Worm (Caenorhabditis elegans) whole organism, late embryonic: ENCODE data around the gene F17H10.4.

ENCODE experiments used
- C08G9.2 ChIP-seq: sonication (generic microtip); optimal IDR thresholded peaks from 2 replicates; lab custom pipeline; 2016; ENCODE audit warnings: mild to moderate bottlenecking, missing genetic modification characterization, moderate library complexity, missing compliant biosample characterization
- F13H6.1 ChIP-seq: sonication (generic microtip); optimal IDR thresholded peaks from 2 replicates; lab custom pipeline; 2016; ENCODE audit warnings: missing genetic modification characterization, missing compliant biosample characterization
- T23F11.4 ChIP-seq: fragments of 200-800 bp; sonication (Bioruptor generic); optimal IDR thresholded peaks from 2 replicates; lab custom pipeline; 2018; ENCODE audit warnings: mild to moderate bottlenecking, missing genetic modification characterization, missing compliant biosample characterization
- Y22D7AL.16 ChIP-seq: sonication (generic microtip); optimal IDR thresholded peaks from 2 replicates; lab custom pipeline; 2016; ENCODE audit warnings: missing genetic modification characterization, missing compliant biosample characterization
- ahr-1 ChIP-seq: sonication (generic microtip); optimal IDR thresholded peaks from 2 replicates; lab custom pipeline; 2016; ENCODE audit warnings: missing genetic modification characterization, missing compliant biosample characterization
- ama-1 ChIP-seq: fragments of 150-350 bp; optimal IDR thresholded peaks from 2 replicates; lab custom pipeline; 2014
- ceh-14 ChIP-seq: sonication (generic microtip); optimal IDR thresholded peaks from 2 replicates; lab custom pipeline; 2016; ENCODE audit warnings: missing genotype, missing genetic modification characterization, missing compliant biosample characterization
- ceh-18 ChIP-seq: sonication (generic microtip); optimal IDR thresholded peaks from 2 replicates; lab custom pipeline; 2016; ENCODE audit warnings: missing genetic modification characterization, missing compliant biosample characterization
- ceh-19 ChIP-seq: fragments of 200-800 bp; sonication (Bioruptor generic); optimal IDR thresholded peaks from 2 replicates; lab custom pipeline; 2018; ENCODE audit warnings: mild to moderate bottlenecking, missing genetic modification characterization, missing compliant biosample characterization
- ceh-45 ChIP-seq: fragments of 200-800 bp; sonication (Bioruptor generic); IDR thresholded peaks from 2 replicates; pipeline ENCODE4 v1.3.6; 2022; ENCODE audit warnings: missing genetic modification reagents, missing genetic modification characterization, missing compliant biosample characterization
- ceh-6 ChIP-seq: fragments of 200-800 bp; sonication (Bioruptor generic); optimal IDR thresholded peaks from 2 replicates; lab custom pipeline; 2018; ENCODE audit warnings: mild to moderate bottlenecking, missing genetic modification characterization, missing compliant biosample characterization
- che-1 ChIP-seq: sonication (generic microtip); optimal IDR thresholded peaks from 2 replicates; lab custom pipeline; 2016; ENCODE audit warnings: mild to moderate bottlenecking, missing genetic modification characterization, missing compliant biosample characterization
- dmd-4 ChIP-seq: sonication (generic microtip); optimal IDR thresholded peaks from 2 replicates; lab custom pipeline; 2016; ENCODE audit warnings: borderline replicate concordance, missing genetic modification characterization, missing compliant biosample characterization
- elt-4 ChIP-seq: sonication (generic microtip); optimal IDR thresholded peaks from 2 replicates; lab custom pipeline; 2016; ENCODE audit warnings: missing genetic modification characterization, missing compliant biosample characterization
- ets-4 ChIP-seq: sonication (generic microtip); optimal IDR thresholded peaks from 2 replicates; lab custom pipeline; 2016; ENCODE audit warnings: missing genetic modification characterization, missing compliant biosample characterization
- eyg-1 ChIP-seq: sonication (generic microtip); optimal IDR thresholded peaks from 2 replicates; lab custom pipeline; 2016; ENCODE audit warnings: missing genotype, missing genetic modification characterization, missing compliant biosample characterization
- fkh-10 ChIP-seq: fragments of 150-350 bp; optimal IDR thresholded peaks from 2 replicates; lab custom pipeline; 2014; ENCODE audit warnings: missing biosample characterization, missing genetic modification reagents, missing genetic modification characterization
- fkh-6 ChIP-seq: sonication (generic microtip); optimal IDR thresholded peaks from 2 replicates; lab custom pipeline; 2016; ENCODE audit warnings: missing genetic modification characterization, missing compliant biosample characterization
- gmeb-2 ChIP-seq: sonication (generic microtip); optimal IDR thresholded peaks from 2 replicates; lab custom pipeline; 2016; ENCODE audit warnings: missing genetic modification characterization, inconsistent platforms, missing compliant biosample characterization
- hlh-13 ChIP-seq: fragments of 200-800 bp; sonication (Bioruptor generic); optimal IDR thresholded peaks from 2 replicates; lab custom pipeline; 2018; ENCODE audit warnings: mild to moderate bottlenecking, missing genetic modification characterization, missing compliant biosample characterization
- hlh-15 ChIP-seq: sonication (generic microtip); optimal IDR thresholded peaks from 2 replicates; lab custom pipeline; 2016; ENCODE audit warnings: missing genetic modification characterization, missing compliant biosample characterization
- hlh-30 ChIP-seq: sonication (generic microtip); optimal IDR thresholded peaks from 2 replicates; lab custom pipeline; 2017; ENCODE audit warnings: antibody characterized with exemption, missing genetic modification characterization, missing compliant biosample characterization; ENCODE audit not compliant: insufficient read depth
- lim-6 ChIP-seq: sonication (generic microtip); optimal IDR thresholded peaks from 2 replicates; lab custom pipeline; 2016; ENCODE audit warnings: missing genetic modification characterization, missing compliant biosample characterization
- lin-11 ChIP-seq: fragments of 200-800 bp; sonication (Bioruptor generic); optimal IDR thresholded peaks from 2 replicates; lab custom pipeline; 2018; ENCODE audit warnings: mild to moderate bottlenecking, missing genetic modification characterization, missing compliant biosample characterization
- madf-2 ChIP-seq: sonication (generic microtip); optimal IDR thresholded peaks from 2 replicates; lab custom pipeline; 2017; ENCODE audit warnings: missing genetic modification characterization, missing compliant biosample characterization
- mec-3 ChIP-seq: sonication (generic microtip); optimal IDR thresholded peaks from 2 replicates; lab custom pipeline; 2016; ENCODE audit warnings: borderline replicate concordance, missing genetic modification characterization, missing compliant biosample characterization
- nfya-1 ChIP-seq: sonication (generic microtip); optimal IDR thresholded peaks from 2 replicates; lab custom pipeline; 2017; ENCODE audit warnings: missing genetic modification characterization, mild to moderate bottlenecking, missing compliant biosample characterization, antibody characterized with exemption, moderate library complexity
- nhr-11 ChIP-seq: fragments of 150-350 bp; optimal IDR thresholded peaks from 2 replicates; lab custom pipeline; 2014; ENCODE audit warnings: missing biosample characterization, missing genetic modification characterization
- odd-2 ChIP-seq: sonication (generic microtip); optimal IDR thresholded peaks from 2 replicates; lab custom pipeline; 2017; ENCODE audit warnings: antibody characterized with exemption, mild to moderate bottlenecking, missing genetic modification characterization, missing compliant biosample characterization
- pha-2 ChIP-seq: sonication (generic microtip); optimal IDR thresholded peaks from 2 replicates; lab custom pipeline; 2017; ENCODE audit warnings: mild to moderate bottlenecking, missing genetic modification characterization, missing compliant biosample characterization
- rnt-1 ChIP-seq: sonication (generic microtip); optimal IDR thresholded peaks from 2 replicates; lab custom pipeline; 2016; ENCODE audit warnings: missing genetic modification characterization, missing compliant biosample characterization
- sox-2 ChIP-seq: fragments of 200-800 bp; sonication (Bioruptor generic); IDR thresholded peaks from 2 replicates; pipeline ENCODE4 v1.3.6; 2022; ENCODE audit warnings: missing genetic modification reagents, missing genetic modification characterization, missing compliant biosample characterization
- sox-4 ChIP-seq: sonication (generic microtip); optimal IDR thresholded peaks from 2 replicates; lab custom pipeline; 2017; ENCODE audit warnings: mild to moderate bottlenecking, missing genetic modification characterization, inconsistent platforms, missing compliant biosample characterization
- syd-9 ChIP-seq: sonication (generic microtip); optimal IDR thresholded peaks from 2 replicates; lab custom pipeline; 2016; ENCODE audit warnings: mild to moderate bottlenecking, missing genetic modification characterization, moderate library complexity, missing compliant biosample characterization
- ttx-3 ChIP-seq: sonication (generic microtip); optimal IDR thresholded peaks from 2 replicates; lab custom pipeline; 2016; ENCODE audit warnings: missing genetic modification reagents, missing genetic modification characterization, missing compliant biosample characterization
- unc-3 ChIP-seq, 2 experiments: fragments of 200-800 bp in 1 of 2; sonication (Bioruptor generic) in 1 of 2; sonication (generic microtip) in 1 of 2; conservative IDR thresholded peaks in 1 of 2; optimal IDR thresholded peaks in 1 of 2; 2 replicates each; pipeline versions ENCODE4 v1.3.6 to Lab custom; 2016 to 2022; ENCODE audit warnings: missing compliant biosample characterization in 2 of 2, missing genetic modification characterization in 2 of 2, missing genetic modification reagents in 1 of 2
- unc-42 ChIP-seq: sonication (generic microtip); optimal IDR thresholded peaks from 2 replicates; lab custom pipeline; 2016; ENCODE audit warnings: missing genotype, missing genetic modification characterization, missing compliant biosample characterization
- unc-55 ChIP-seq: sonication (generic microtip); optimal IDR thresholded peaks from 2 replicates; lab custom pipeline; 2017; ENCODE audit warnings: missing biosample characterization, missing genetic modification reagents, missing genetic modification characterization
- zip-5 ChIP-seq: sonication (generic microtip); optimal IDR thresholded peaks from 2 replicates; lab custom pipeline; 2016; ENCODE audit warnings: missing genetic modification characterization, missing compliant biosample characterization

F17H10.4 gene

DNA sequence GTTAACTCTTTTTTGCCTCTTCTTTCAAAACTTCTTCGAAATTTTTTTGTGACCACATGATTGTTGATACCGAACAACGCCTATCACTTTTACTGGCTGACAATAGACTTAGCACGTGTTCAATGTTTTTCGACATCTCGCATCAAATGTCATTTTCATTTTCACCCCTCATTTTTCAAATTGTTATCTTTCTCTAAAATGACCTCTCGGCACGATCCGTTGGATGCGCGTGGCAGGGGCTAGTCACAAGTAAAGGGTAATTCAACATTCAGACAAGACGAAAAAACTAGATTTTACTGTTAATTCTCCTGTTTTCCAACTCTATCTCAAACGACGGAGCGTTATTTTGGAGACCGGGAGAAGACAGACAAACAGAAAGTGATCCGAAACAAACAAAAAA is 12.9 kb downstream of the F17H10.4 start, which contains the start of gene F17H10.2:
Gene F17H10.2 (plus strand): TSS at position 316 of the 400 bp plus-strand sequence.
- TF ChIP-seq hlh-30 (tag; lab: Kevin White, UChicago) (peak; percentile 14), odd-2 (tag; lab: Kevin White, UChicago) (no peak), nfya-1 (tag; lab: Kevin White, UChicago) (no peak)

DNA sequence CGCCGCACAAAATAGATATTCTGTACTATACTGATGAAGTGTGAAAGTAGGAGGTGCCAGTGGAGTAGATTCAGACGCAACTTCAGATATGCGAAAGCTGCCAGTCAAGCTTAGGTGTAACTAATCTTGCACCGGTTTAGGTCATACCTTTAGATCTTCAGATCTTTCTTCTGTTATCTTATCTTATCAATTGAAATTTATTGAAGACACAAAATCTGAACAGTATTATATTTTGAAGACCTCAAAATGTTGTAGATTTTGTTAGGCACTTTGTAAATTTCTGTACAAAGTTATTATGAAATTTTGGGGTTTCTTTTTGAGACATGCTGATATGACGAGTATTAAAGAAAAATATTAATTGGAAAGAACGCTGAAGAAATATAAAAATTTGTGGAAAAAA is 13.7 kb downstream of the F17H10.4 start:
- no peak for TF ChIP-seq gmeb-2 (tag; lab: Kevin White, UChicago)
- no peak for TF ChIP-seq madf-2 (tag; lab: Kevin White, UChicago)
- TF ChIP-seq rnt-1 (tag; lab: Kevin White, UChicago) = no peak
- TF ChIP-seq unc-42 (tag; lab: Kevin White, UChicago) = no peak
- no peak for TF ChIP-seq lin-11

DNA sequence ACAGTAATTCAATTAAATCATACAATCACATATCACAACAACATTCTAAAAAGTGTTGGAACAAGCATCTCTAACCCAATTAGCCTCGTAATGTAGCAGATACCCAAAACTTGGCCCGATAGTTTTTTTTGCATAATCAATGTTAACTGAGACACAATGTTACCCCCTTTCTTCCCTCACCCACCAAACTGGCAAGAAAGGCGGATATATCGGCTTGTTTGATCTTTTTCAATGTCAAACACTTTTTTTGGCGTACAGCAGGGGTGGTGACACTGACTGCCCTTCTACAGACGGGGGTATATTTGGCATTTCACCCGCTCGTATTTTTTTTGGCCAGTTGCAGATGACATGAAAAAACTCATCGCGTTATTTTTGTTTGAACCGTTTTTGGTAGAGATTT is 16.3 kb downstream of the F17H10.4 start:
- TF ChIP-seq sox-4 (tag; lab: Kevin White, UChicago) (no peak), che-1 (no peak), ceh-18 (tag; lab: Kevin White, UChicago) (no peak), Y22D7AL.16 (tag; lab: Kevin White, UChicago) (no peak), dmd-4 (tag; lab: Kevin White, UChicago) (no peak), odd-2 (tag; lab: Kevin White, UChicago) (no peak)

DNA sequence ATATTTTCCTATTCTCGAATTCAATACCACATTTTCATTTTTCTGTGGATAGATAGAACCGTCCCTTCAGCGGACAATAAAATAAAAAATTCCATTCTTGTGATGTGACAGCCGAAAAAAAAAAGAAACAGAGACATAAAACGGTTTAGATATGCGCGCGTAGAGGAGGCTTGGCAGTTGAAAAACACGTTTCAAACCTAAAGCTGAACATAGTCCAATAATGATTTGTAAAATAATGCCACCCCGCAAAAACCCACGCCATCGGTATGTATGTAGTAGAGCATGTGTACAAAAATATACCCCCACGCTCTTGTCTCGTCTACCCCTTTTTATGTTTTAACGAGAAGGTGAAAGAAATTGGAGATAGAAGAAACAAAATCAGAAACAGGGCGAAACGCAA is 17.7 kb downstream of the F17H10.4 start:
- TF ChIP-seq odd-2 (tag; lab: Kevin White, UChicago) (no peak), Y22D7AL.16 (tag; lab: Kevin White, UChicago) (no peak), elt-4 (tag; lab: Kevin White, UChicago) (no peak), ahr-1 (tag; lab: Kevin White, UChicago) (no peak), ceh-45 (GFP tag; lab: Robert Waterston, UW) (no peak), fkh-10 (no peak), C08G9.2 (tag; lab: Kevin White, UChicago) (no peak), T23F11.4 (GFP tag; lab: Kevin White, UChicago) (no peak), lin-11 (no peak), mec-3 (tag; lab: Kevin White, UChicago) (no peak), ceh-6 (no peak), pha-2 (no peak), nhr-11 (tag; lab: Kevin White, UChicago) (no peak), ceh-19 (GFP tag; lab: Kevin White, UChicago) (no peak), ttx-3 (tag; lab: Kevin White, UChicago) (no peak), ama-1 (lab: Kevin White, UChicago) (no peak)

DNA sequence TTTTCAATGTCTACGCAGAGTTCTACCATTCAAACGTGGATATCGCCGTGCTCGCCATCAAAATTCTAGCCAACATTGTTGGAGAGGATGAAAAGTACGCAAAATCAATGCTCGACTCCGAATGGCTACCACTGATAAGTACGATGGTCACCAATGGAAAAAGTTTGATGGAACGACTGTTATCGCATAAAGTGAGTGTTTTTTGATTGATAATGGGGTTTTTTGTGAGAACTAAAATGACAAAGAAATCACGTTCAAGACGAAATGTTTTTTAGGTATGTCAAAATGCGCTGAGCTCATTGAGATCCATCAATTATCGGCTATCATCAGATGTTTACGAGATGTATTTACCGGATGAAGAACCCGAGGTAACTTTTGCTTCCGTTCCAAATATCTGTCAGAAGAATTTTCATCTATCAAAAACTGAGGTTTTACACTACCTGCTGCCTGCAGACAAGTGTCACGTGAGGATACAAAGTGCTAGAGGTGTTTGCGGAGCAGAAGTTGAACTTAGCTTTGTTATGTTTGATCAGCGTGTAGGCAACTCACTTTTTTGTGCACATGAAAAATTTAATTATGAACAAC is 20.1 kb downstream of the F17H10.4 start:
- no peak for TF ChIP-seq ceh-19 (GFP tag; lab: Kevin White, UChicago)
- no peak for TF ChIP-seq odd-2 (tag; lab: Kevin White, UChicago)
- TF ChIP-seq ceh-18 (tag; lab: Kevin White, UChicago) = no peak
- TF ChIP-seq zip-5 (tag; lab: Kevin White, UChicago) = no peak
- no peak for TF ChIP-seq eyg-1 (tag; lab: Kevin White, UChicago)
- TF ChIP-seq F13H6.1 (tag; lab: Kevin White, UChicago) = no peak
- TF ChIP-seq gmeb-2 (tag; lab: Kevin White, UChicago) = no peak
- no peak for TF ChIP-seq sox-2 (GFP tag; lab: Robert Waterston, UW)
- TF ChIP-seq ceh-14 (tag; lab: Kevin White, UChicago) = no peak
- TF ChIP-seq C08G9.2 (tag; lab: Kevin White, UChicago) = no peak

DNA sequence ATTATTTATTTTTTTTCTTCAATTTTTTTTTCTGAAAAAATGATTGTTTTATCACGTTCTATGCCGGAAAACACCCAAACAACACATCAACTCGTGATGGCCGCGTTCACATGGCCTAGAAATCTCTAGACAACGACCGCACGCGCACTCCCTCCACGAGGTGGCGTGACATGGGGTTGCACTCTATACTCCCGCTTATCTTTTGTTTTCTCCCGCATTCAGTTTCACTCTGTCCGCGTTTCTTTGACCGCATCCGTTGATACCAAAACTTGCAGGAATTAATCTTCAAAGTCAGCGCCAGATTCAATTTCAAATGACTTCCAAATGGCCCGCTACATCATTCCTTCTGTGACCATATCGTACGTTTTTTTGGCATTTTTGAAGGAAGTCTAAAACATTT is 21.4 kb downstream of the F17H10.4 start, which contains the start of gene F17H10.1:
Gene F17H10.1 (plus strand): TSS at position 276 of the 400 bp plus-strand sequence.
- no peak for TF ChIP-seq mec-3 (tag; lab: Kevin White, UChicago)
- TF ChIP-seq hlh-13 (GFP tag; lab: Kevin White, UChicago) = no peak
- no peak for TF ChIP-seq unc-3 (GFP tag; conservative IDR thresholded peaks at IDR 0.05; lab: Robert Waterston, UW)
- no peak for TF ChIP-seq unc-3 (tag; optimal IDR thresholded peaks at IDR 0.05; lab: Kevin White, UChicago)
- TF ChIP-seq ttx-3 (tag; lab: Kevin White, UChicago) = no peak
- no peak for TF ChIP-seq odd-2 (tag; lab: Kevin White, UChicago)
- TF ChIP-seq ceh-19 (GFP tag; lab: Kevin White, UChicago) = no peak
- peak; percentile 93 for TF ChIP-seq hlh-30 (tag; lab: Kevin White, UChicago)
- TF ChIP-seq ets-4 (tag; lab: Kevin White, UChicago) = peak; percentile 70
- peak; percentile 19 for TF ChIP-seq unc-55 (GFP tag; lab: Kevin White, UChicago)
- no peak for TF ChIP-seq lim-6 (tag; lab: Kevin White, UChicago)
- TF ChIP-seq rnt-1 (tag; lab: Kevin White, UChicago) = peak; percentile 60
- no peak for TF ChIP-seq ahr-1 (tag; lab: Kevin White, UChicago)
- TF ChIP-seq fkh-6 (tag; lab: Kevin White, UChicago) = no peak
- no peak for TF ChIP-seq nfya-1 (tag; lab: Kevin White, UChicago)
- TF ChIP-seq zip-5 (tag; lab: Kevin White, UChicago) = no peak
- TF ChIP-seq syd-9 (tag; lab: Kevin White, UChicago) = no peak
- TF ChIP-seq C08G9.2 (tag; lab: Kevin White, UChicago) = peak; percentile 53
- TF ChIP-seq fkh-10 = no peak
- no peak for TF ChIP-seq hlh-15
